Worm (Caenorhabditis elegans): ENCODE data around the gene K09H11.11.

DNA sequence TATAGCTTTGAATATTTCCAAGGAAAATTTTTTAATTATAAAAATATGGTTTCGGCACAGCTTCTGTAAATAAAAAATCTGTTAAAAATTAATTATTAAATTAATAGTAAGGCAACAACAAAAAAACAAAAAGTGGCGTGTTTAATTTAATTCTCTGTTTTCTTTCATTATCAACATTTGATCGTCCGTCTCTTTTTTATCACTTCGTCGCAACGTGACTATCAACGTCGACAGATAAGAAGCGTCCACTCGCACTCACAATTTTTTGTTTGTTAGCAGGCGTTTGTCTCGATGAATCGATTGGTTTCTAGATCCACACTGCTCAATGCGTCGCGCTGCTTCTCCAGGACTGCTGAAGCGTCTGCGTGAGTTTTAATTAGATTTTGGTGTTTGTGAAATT is 42.4 kb downstream of the K09H11.11 start, which contains the start of gene gcst-1:
- no peak for TF ChIP-seq mab-5 (tag; optimal IDR thresholded peaks at IDR 0.05)
- TF ChIP-seq mep-1 (tag; optimal IDR thresholded peaks at IDR 0.05), result no peak
- TF ChIP-seq ces-1 (GFP tag; optimal IDR thresholded peaks at IDR 0.05), result no peak
- no peak for TF ChIP-seq zip-8 (tag; optimal IDR thresholded peaks at IDR 0.05)
- TF ChIP-seq nhr-76 (tag; optimal IDR thresholded peaks at IDR 0.05), result no peak
- TF ChIP-seq pha-4 (tag; optimal IDR thresholded peaks at IDR 0.05), result no peak
- TF ChIP-seq lsy-2 (tag; optimal IDR thresholded peaks at IDR 0.05), result no peak
- TF ChIP-seq unc-62 (GFP tag; optimal IDR thresholded peaks at IDR 0.05), result no peak
- TF ChIP-seq snpc-4 (tag; optimal IDR thresholded peaks at IDR 0.05), result no peak
- TF ChIP-seq nhr-2 (tag; optimal IDR thresholded peaks at IDR 0.05), result no peak
- TF ChIP-seq lin-13 (tag; optimal IDR thresholded peaks at IDR 0.05), result no peak
- no peak for TF ChIP-seq elt-3 (tag; optimal IDR thresholded peaks at IDR 0.05)

All from whole organism, mixed stage, embryonic.